Fruit fly (Drosophila melanogaster) whole organism, embryonic: ENCODE results near the gene CG43355.

Experiments
- C15 ChIP-seq: fragments of 200-800 bp; sonication (Bioruptor generic); IDR thresholded peaks from 3 replicates; pipeline ENCODE4 v1.3.6; 2022; ENCODE audit warnings: missing biosample characterization, missing genetic modification characterization
- CG14441 ChIP-seq: fragments of 200-800 bp; sonication (Bioruptor generic); IDR thresholded peaks from 2 replicates; pipeline ENCODE4 v1.3.6; 2022; ENCODE audit warnings: missing biosample characterization, missing genetic modification characterization
- CG17912 ChIP-seq: fragments of 200-800 bp; sonication (Bioruptor generic); optimal IDR thresholded peaks from 2 replicates; lab custom pipeline; 2018; ENCODE audit warnings: missing biosample characterization, mild to moderate bottlenecking, missing genetic modification characterization
- CG4360 ChIP-seq: fragments of 200-800 bp; sonication (Bioruptor generic); IDR thresholded peaks from 2 replicates; pipeline ENCODE4 v1.3.6; 2022; ENCODE audit warnings: missing biosample characterization, missing genetic modification characterization
- CG9215 ChIP-seq: fragments of 200-800 bp; sonication (Bioruptor generic); IDR thresholded peaks from 2 replicates; pipeline ENCODE4 v1.3.6; 2022; ENCODE audit warnings: missing biosample characterization, missing genetic modification characterization
- CrebB ChIP-seq: fragments of 200-800 bp; sonication (Bioruptor generic); optimal IDR thresholded peaks from 3 replicates; lab custom pipeline; 2018; ENCODE audit warnings: missing biosample characterization, mild to moderate bottlenecking, missing genetic modification characterization
- Spps ChIP-seq: fragments of 200-800 bp; sonication (Bioruptor generic); optimal IDR thresholded peaks from 2 replicates; lab custom pipeline; 2018; ENCODE audit warnings: missing biosample characterization, mild to moderate bottlenecking, missing genetic modification characterization
- caup ChIP-seq: fragments of 200-800 bp; sonication (Bioruptor generic); optimal IDR thresholded peaks from 3 replicates; lab custom pipeline; 2017; ENCODE audit warnings: missing biosample characterization, mild to moderate bottlenecking, missing genetic modification characterization, moderate library complexity; ENCODE audit not compliant: severe bottlenecking
- eve ChIP-seq, 2 experiments: fragments of >200 bp; optimal IDR thresholded peaks; 2 replicates each; lab custom pipeline; 2017; ENCODE audit warnings: missing biosample characterization in 2 of 2, missing genetic modification characterization in 2 of 2
- grn ChIP-seq: fragments of 200-800 bp; sonication (Bioruptor generic); optimal IDR thresholded peaks from 3 replicates; lab custom pipeline; 2017; ENCODE audit warnings: missing biosample characterization, missing genetic modification characterization
- trem ChIP-seq: fragments of 200-800 bp; optimal IDR thresholded peaks from 3 replicates; lab custom pipeline; 2019; ENCODE audit warnings: missing biosample characterization, mild to moderate bottlenecking, missing genetic modification characterization, moderate library complexity
- usp ChIP-seq: fragments of >200 bp; optimal IDR thresholded peaks from 2 replicates; lab custom pipeline; 2017; ENCODE audit warnings: missing biosample characterization, missing genetic modification characterization
- wdn ChIP-seq: fragments of 200-800 bp; sonication (Bioruptor generic); IDR thresholded peaks from 2 replicates; pipeline ENCODE4 v1.3.6; 2022; ENCODE audit warnings: missing biosample characterization, missing genetic modification characterization

- TF ChIP-seq caup (GFP tag; lab: Kevin White, UChicago) = no peak
- TF ChIP-seq CG17912 (GFP tag; lab: Kevin White, UChicago) = no peak
- no peak for TF ChIP-seq CG9215 (GFP tag; lab: Robert Waterston, UW)
- TF ChIP-seq eve (GFP tag; optimal IDR thresholded peaks at IDR 0.05; lab: Kevin White, UChicago) = no peak
- TF ChIP-seq CG14441 (GFP tag; lab: Robert Waterston, UW) = no peak
- no peak for TF ChIP-seq C15 (GFP tag; lab: Robert Waterston, UW)
- TF ChIP-seq wdn (GFP tag; lab: Robert Waterston, UW) = no peak
- TF ChIP-seq grn (GFP tag; lab: Kevin White, UChicago) = no peak
- no peak for TF ChIP-seq Spps (tag; lab: Kevin White, UChicago)
- no peak for TF ChIP-seq trem (tag; lab: Kevin White, UChicago)
- TF ChIP-seq CG4360 (GFP tag; lab: Robert Waterston, UW) = no peak
- no peak for TF ChIP-seq usp (GFP tag; lab: Kevin White, UChicago)
- TF ChIP-seq CrebB (tag; lab: Kevin White, UChicago) = no peak
Observed at dm6 chr2L:11493933-11494332, 9.4 kb downstream of the CG43355 start.
